Worm (Caenorhabditis elegans): ENCODE results near the gene srz-99.

ce11 chrV:16759937-16760336 lies 29.9 kb downstream of the srz-99 start:
- TF ChIP-seq ceh-19 (GFP tag; optimal IDR thresholded peaks at IDR 0.05) (no peak), elt-4 (tag; optimal IDR thresholded peaks at IDR 0.05) (no peak), nhr-11 (tag; optimal IDR thresholded peaks at IDR 0.05) (no peak), unc-42 (tag; optimal IDR thresholded peaks at IDR 0.05) (no peak), pat-9 (tag; optimal IDR thresholded peaks at IDR 0.05) (no peak), sox-4 (tag; optimal IDR thresholded peaks at IDR 0.05) (no peak), fax-1 (tag; optimal IDR thresholded peaks at IDR 0.05) (no peak)
